Worm (Caenorhabditis elegans) whole organism, mixed stage, embryonic: ENCODE results near the gene vms-1.

Experiments
- blmp-1 ChIP-seq: fragments of 150-350 bp; optimal IDR thresholded peaks from 2 replicates; lab custom pipeline; 2014; ENCODE audit warnings: missing biosample characterization, missing genetic modification characterization
- ces-1 ChIP-seq: fragments of 150-350 bp; optimal IDR thresholded peaks from 2 replicates; lab custom pipeline; 2014; ENCODE audit warnings: missing biosample characterization, missing genetic modification reagents, missing genetic modification characterization
- lsy-2 ChIP-seq: fragments of 150-350 bp; optimal IDR thresholded peaks from 2 replicates; lab custom pipeline; 2014; ENCODE audit warnings: missing biosample characterization, missing genetic modification characterization
- mab-5 ChIP-seq: fragments of 150-350 bp; optimal IDR thresholded peaks from 2 replicates; lab custom pipeline; 2014; ENCODE audit warnings: missing biosample characterization, missing genetic modification characterization
- nhr-28 ChIP-seq: fragments of 150-350 bp; optimal IDR thresholded peaks from 2 replicates; lab custom pipeline; 2014; ENCODE audit warnings: missing biosample characterization, missing genetic modification characterization

DNA sequence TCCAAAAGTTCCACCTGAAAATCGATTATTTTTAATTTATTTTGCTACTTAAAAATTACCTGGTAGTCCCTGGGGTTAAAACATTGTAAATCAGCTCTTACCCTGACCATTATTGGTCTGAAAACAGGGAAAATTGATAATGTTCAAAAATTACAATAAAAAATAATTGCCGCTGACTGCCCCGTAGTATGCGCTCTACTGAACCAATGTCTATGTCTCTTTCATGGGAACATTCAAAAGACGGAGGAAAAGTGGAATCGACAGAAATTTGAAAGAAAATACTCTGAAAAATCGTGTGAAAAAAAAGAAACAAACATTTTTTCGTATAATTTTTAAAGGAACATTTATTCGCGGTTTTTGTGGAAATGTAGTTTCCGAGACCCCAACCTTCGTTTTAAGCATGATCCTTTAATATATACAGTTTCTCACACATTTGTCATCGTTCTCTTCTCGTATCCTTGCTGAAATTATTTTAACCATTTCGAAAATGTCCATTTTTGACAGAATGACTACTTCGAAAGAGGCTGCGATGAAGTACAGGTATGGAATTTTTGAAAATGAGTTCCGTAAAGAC lies 8.1 kb upstream of the vms-1 start, which contains the start of the genes dcr-1 and apc-2:
- TF ChIP-seq lsy-2 (tag; lab: Kevin White, UChicago), result no peak
- TF ChIP-seq blmp-1, result no peak
- TF ChIP-seq ces-1 (GFP tag; lab: Kevin White, UChicago), result no peak
- TF ChIP-seq mab-5 (tag; lab: Kevin White, UChicago), result no peak
- TF ChIP-seq nhr-28, result no peak
